Fruit fly (Drosophila melanogaster) whole organism, embryonic: ENCODE data around the gene CG43273.
A peak's percentile ranks its signal among the peaks of the same experiment; 100 is the strongest.

Experiments used
- Atf3 ChIP-seq: fragments of 200-800 bp; sonication (Bioruptor generic); optimal IDR thresholded peaks from 3 replicates; lab custom pipeline; 2016; ENCODE audit warnings: missing biosample characterization, missing genetic modification characterization
- CG1024 ChIP-seq: fragments of 200-800 bp; sonication (Bioruptor generic); IDR thresholded peaks from 2 replicates; pipeline ENCODE4 v1.3.6; 2022; ENCODE audit warnings: missing biosample characterization, missing genetic modification characterization
- CG11398 ChIP-seq: fragments of 200-800 bp; sonication (Bioruptor generic); optimal IDR thresholded peaks from 2 replicates; lab custom pipeline; 2016; ENCODE audit warnings: missing biosample characterization, missing genetic modification characterization
- CG13775 ChIP-seq: fragments of 200-800 bp; sonication (Bioruptor generic); optimal IDR thresholded peaks from 3 replicates; lab custom pipeline; 2017; ENCODE audit warnings: missing biosample characterization, mild to moderate bottlenecking, missing genetic modification characterization
- CG15011 ChIP-seq: fragments of 200-800 bp; sonication (Bioruptor generic); optimal IDR thresholded peaks from 3 replicates; lab custom pipeline; 2018; ENCODE audit warnings: missing biosample characterization, mild to moderate bottlenecking, missing genetic modification characterization
- CG16813 ChIP-seq: fragments of 200-800 bp; sonication (Bioruptor generic); IDR thresholded peaks from 3 replicates; pipeline ENCODE4 v1.3.6; 2022; ENCODE audit warnings: missing biosample characterization, missing genetic modification characterization; ENCODE audit not compliant: partially characterized antibody
- CG17361 ChIP-seq: fragments of 200-800 bp; sonication (Bioruptor generic); IDR thresholded peaks from 3 replicates; pipeline ENCODE4 v1.3.6; 2022; ENCODE audit warnings: missing biosample characterization, missing genetic modification characterization
- CG17912 ChIP-seq: fragments of 200-800 bp; sonication (Bioruptor generic); optimal IDR thresholded peaks from 2 replicates; lab custom pipeline; 2018; ENCODE audit warnings: missing biosample characterization, mild to moderate bottlenecking, missing genetic modification characterization
- CG1792 ChIP-seq: fragments of 200-800 bp; sonication (Bioruptor generic); optimal IDR thresholded peaks from 2 replicates; lab custom pipeline; 2016; ENCODE audit warnings: missing biosample characterization, missing genetic modification characterization
- CG18599 ChIP-seq: fragments of 200-800 bp; sonication (Bioruptor generic); optimal IDR thresholded peaks from 3 replicates; lab custom pipeline; 2017; ENCODE audit warnings: missing biosample characterization, missing genetic modification characterization, mild to moderate bottlenecking, moderate library complexity, missing genetic modification reagents
- CG2120 ChIP-seq: fragments of 200-800 bp; sonication (Bioruptor generic); optimal IDR thresholded peaks from 3 replicates; lab custom pipeline; 2016; ENCODE audit warnings: missing biosample characterization, missing genetic modification characterization
- CG30403 ChIP-seq: fragments of 200-800 bp; sonication (Bioruptor generic); optimal IDR thresholded peaks from 3 replicates; lab custom pipeline; 2016; ENCODE audit warnings: missing biosample characterization, missing genetic modification characterization
- CG32767 ChIP-seq: fragments of 200-800 bp; sonication (Bioruptor generic); IDR thresholded peaks from 2 replicates; pipeline ENCODE4 v1.3.6; 2022; ENCODE audit warnings: missing biosample characterization, missing genetic modification characterization
- CG34224 ChIP-seq: fragments of 200-800 bp; sonication (Bioruptor generic); IDR thresholded peaks from 3 replicates; pipeline ENCODE4 v1.3.6; 2022; ENCODE audit warnings: missing biosample characterization, missing genetic modification characterization; ENCODE audit not compliant: partially characterized antibody
- CG4707 ChIP-seq: fragments of 200-800 bp; sonication (Bioruptor generic); optimal IDR thresholded peaks from 2 replicates; lab custom pipeline; 2018; ENCODE audit warnings: missing biosample characterization, mild to moderate bottlenecking, missing genetic modification characterization, moderate library complexity
- CG5180 ChIP-seq: fragments of 200-800 bp; sonication (Bioruptor generic); optimal IDR thresholded peaks from 3 replicates; lab custom pipeline; 2017; ENCODE audit warnings: missing biosample characterization, missing genetic modification characterization, mild to moderate bottlenecking, moderate library complexity, missing genetic modification reagents
- CG6854 ChIP-seq: fragments of 200-800 bp; sonication (Bioruptor generic); optimal IDR thresholded peaks from 3 replicates; lab custom pipeline; 2017; ENCODE audit warnings: missing biosample characterization, mild to moderate bottlenecking, missing genetic modification characterization
- CG8388 ChIP-seq: fragments of 200-800 bp; sonication (Bioruptor generic); optimal IDR thresholded peaks from 2 replicates; lab custom pipeline; 2019; ENCODE audit warnings: missing biosample characterization, mild to moderate bottlenecking, missing genetic modification characterization, moderate library complexity
- CG9727 ChIP-seq: fragments of 200-800 bp; sonication (Bioruptor generic); optimal IDR thresholded peaks from 3 replicates; lab custom pipeline; 2017; ENCODE audit warnings: missing biosample characterization, mild to moderate bottlenecking, missing genetic modification characterization
- D19B ChIP-seq: fragments of 200-800 bp; sonication (Bioruptor generic); optimal IDR thresholded peaks from 2 replicates; lab custom pipeline; 2017; ENCODE audit warnings: missing biosample characterization, mild to moderate bottlenecking, missing genetic modification characterization
- Dek ChIP-seq: fragments of 200-800 bp; sonication (Bioruptor generic); optimal IDR thresholded peaks from 3 replicates; lab custom pipeline; 2019; ENCODE audit warnings: missing biosample characterization, mild to moderate bottlenecking, missing genetic modification characterization, moderate library complexity
- Dfd ChIP-seq, 2 experiments: fragments of >200 bp; optimal IDR thresholded peaks; 2 replicates each; lab custom pipeline; 2017; ENCODE audit warnings: missing biosample characterization in 2 of 2, missing genetic modification characterization in 2 of 2
- Doc2 ChIP-seq: fragments of 200-800 bp; sonication (Bioruptor generic); IDR thresholded peaks from 2 replicates; pipeline ENCODE4 v1.3.6; 2022; ENCODE audit warnings: missing biosample characterization, missing genetic modification characterization
- Dp ChIP-seq: fragments of 200-800 bp; sonication (Bioruptor generic); optimal IDR thresholded peaks from 2 replicates; lab custom pipeline; 2018; ENCODE audit warnings: missing biosample characterization, mild to moderate bottlenecking, missing genetic modification characterization, moderate library complexity
- HLH54F ChIP-seq: fragments of 200-800 bp; sonication (Bioruptor generic); optimal IDR thresholded peaks from 3 replicates; lab custom pipeline; 2016; ENCODE audit warnings: missing biosample characterization, missing genetic modification characterization
- Lim3 ChIP-seq: fragments of 200-800 bp; sonication (Bioruptor generic); IDR thresholded peaks from 2 replicates; pipeline ENCODE4 v1.3.6; 2022; ENCODE audit warnings: missing biosample characterization, missing genetic modification characterization
- Max ChIP-seq: fragments of 200-800 bp; sonication (Bioruptor generic); optimal IDR thresholded peaks from 2 replicates; lab custom pipeline; 2016; ENCODE audit warnings: missing biosample characterization, mild to moderate bottlenecking, missing genetic modification characterization
- Side ChIP-seq: fragments of 200-800 bp; sonication (Bioruptor generic); optimal IDR thresholded peaks from 2 replicates; lab custom pipeline; 2016; ENCODE audit warnings: missing biosample characterization, missing genetic modification characterization
- Sin3A ChIP-seq: fragments of >200 bp; optimal IDR thresholded peaks from 2 replicates; lab custom pipeline; 2018
- ac ChIP-seq: fragments of 200-800 bp; sonication (Bioruptor generic); optimal IDR thresholded peaks from 3 replicates; lab custom pipeline; 2017; ENCODE audit warnings: missing biosample characterization, mild to moderate bottlenecking, missing genetic modification characterization
- amos ChIP-seq: fragments of 200-800 bp; sonication (Bioruptor generic); IDR thresholded peaks from 2 replicates; pipeline ENCODE4 v1.3.6; 2022; ENCODE audit warnings: missing biosample characterization, missing genetic modification characterization; ENCODE audit not compliant: partially characterized antibody
- ash1 ChIP-seq: fragments of 200-800 bp; sonication (Bioruptor generic); optimal IDR thresholded peaks from 2 replicates; lab custom pipeline; 2018; ENCODE audit warnings: missing biosample characterization, mild to moderate bottlenecking, missing genetic modification characterization
- bcd ChIP-seq: fragments of 200-800 bp; sonication (Bioruptor generic); optimal IDR thresholded peaks from 2 replicates; lab custom pipeline; 2017; ENCODE audit warnings: missing biosample characterization, mild to moderate bottlenecking, missing genetic modification characterization
- cad ChIP-seq: fragments of >200 bp; optimal IDR thresholded peaks from 2 replicates; lab custom pipeline; 2017; ENCODE audit warnings: missing biosample characterization, missing genetic modification characterization
- caup ChIP-seq: fragments of 200-800 bp; sonication (Bioruptor generic); optimal IDR thresholded peaks from 3 replicates; lab custom pipeline; 2017; ENCODE audit warnings: missing biosample characterization, mild to moderate bottlenecking, missing genetic modification characterization, moderate library complexity; ENCODE audit not compliant: severe bottlenecking
- da ChIP-seq: fragments of 200-800 bp; sonication (Bioruptor generic); optimal IDR thresholded peaks from 2 replicates; lab custom pipeline; 2016; ENCODE audit warnings: missing biosample characterization, missing genetic modification characterization
- dan ChIP-seq: fragments of 200-800 bp; sonication (Bioruptor generic); IDR thresholded peaks from 2 replicates; pipeline ENCODE4 v1.3.6; 2022; ENCODE audit warnings: missing biosample characterization, missing genetic modification characterization
- dm ChIP-seq: fragments of 200-800 bp; sonication (Bioruptor generic); optimal IDR thresholded peaks from 3 replicates; lab custom pipeline; 2016; ENCODE audit warnings: missing biosample characterization, missing genetic modification characterization
- grn ChIP-seq: fragments of 200-800 bp; sonication (Bioruptor generic); optimal IDR thresholded peaks from 3 replicates; lab custom pipeline; 2017; ENCODE audit warnings: missing biosample characterization, missing genetic modification characterization
- hbn ChIP-seq: fragments of 200-800 bp; sonication (Bioruptor generic); IDR thresholded peaks from 2 replicates; pipeline ENCODE4 v1.3.6; 2022; ENCODE audit warnings: missing biosample characterization, missing genetic modification characterization; ENCODE audit not compliant: partially characterized antibody
- kay ChIP-seq: fragments of 200-800 bp; sonication (Bioruptor generic); optimal IDR thresholded peaks from 2 replicates; lab custom pipeline; 2016; ENCODE audit warnings: missing biosample characterization, missing genetic modification characterization
- mam ChIP-seq: fragments of 200-800 bp; sonication (Bioruptor generic); optimal IDR thresholded peaks from 3 replicates; lab custom pipeline; 2016; ENCODE audit warnings: missing biosample characterization, missing genetic modification characterization
- nerfin-1 ChIP-seq: fragments of 200-800 bp; sonication (Bioruptor generic); optimal IDR thresholded peaks from 3 replicates; lab custom pipeline; 2019; ENCODE audit warnings: missing biosample characterization, mild to moderate bottlenecking, missing genetic modification characterization, moderate library complexity
- p53 ChIP-seq: fragments of 200-800 bp; sonication (Bioruptor generic); optimal IDR thresholded peaks from 2 replicates; lab custom pipeline; 2016; ENCODE audit warnings: missing biosample characterization, missing genetic modification characterization
- pho ChIP-seq: fragments of 200-800 bp; sonication (Bioruptor generic); optimal IDR thresholded peaks from 2 replicates; lab custom pipeline; 2016; ENCODE audit warnings: missing biosample characterization, missing genetic modification characterization
- psq ChIP-seq: fragments of 200-800 bp; sonication (Bioruptor generic); optimal IDR thresholded peaks from 2 replicates; lab custom pipeline; 2017; ENCODE audit warnings: missing biosample characterization, missing genetic modification characterization
- repo ChIP-seq: fragments of 200-800 bp; sonication (Bioruptor generic); optimal IDR thresholded peaks from 2 replicates; lab custom pipeline; 2016; ENCODE audit warnings: missing biosample characterization, missing genetic modification characterization
- sens ChIP-seq: fragments of 200-800 bp; sonication (Bioruptor generic); peaks from one replicate; lab custom pipeline; 2016; ENCODE audit warnings: missing biosample characterization, missing genetic modification characterization
- shn ChIP-seq: fragments of 200-800 bp; sonication (Bioruptor generic); optimal IDR thresholded peaks from 3 replicates; lab custom pipeline; 2016; ENCODE audit warnings: missing biosample characterization, missing genetic modification characterization
- sna ChIP-seq: fragments of 200-800 bp; sonication (Bioruptor generic); IDR thresholded peaks from 2 replicates; pipeline ENCODE4 v1.3.6; 2022; ENCODE audit warnings: missing biosample characterization, missing genetic modification characterization; ENCODE audit not compliant: partially characterized antibody
- wor ChIP-seq: fragments of 200-800 bp; sonication (Bioruptor generic); IDR thresholded peaks from 2 replicates; pipeline ENCODE4 v1.3.6; 2022; ENCODE audit warnings: missing biosample characterization, missing genetic modification characterization

CG43273 gene

DNA sequence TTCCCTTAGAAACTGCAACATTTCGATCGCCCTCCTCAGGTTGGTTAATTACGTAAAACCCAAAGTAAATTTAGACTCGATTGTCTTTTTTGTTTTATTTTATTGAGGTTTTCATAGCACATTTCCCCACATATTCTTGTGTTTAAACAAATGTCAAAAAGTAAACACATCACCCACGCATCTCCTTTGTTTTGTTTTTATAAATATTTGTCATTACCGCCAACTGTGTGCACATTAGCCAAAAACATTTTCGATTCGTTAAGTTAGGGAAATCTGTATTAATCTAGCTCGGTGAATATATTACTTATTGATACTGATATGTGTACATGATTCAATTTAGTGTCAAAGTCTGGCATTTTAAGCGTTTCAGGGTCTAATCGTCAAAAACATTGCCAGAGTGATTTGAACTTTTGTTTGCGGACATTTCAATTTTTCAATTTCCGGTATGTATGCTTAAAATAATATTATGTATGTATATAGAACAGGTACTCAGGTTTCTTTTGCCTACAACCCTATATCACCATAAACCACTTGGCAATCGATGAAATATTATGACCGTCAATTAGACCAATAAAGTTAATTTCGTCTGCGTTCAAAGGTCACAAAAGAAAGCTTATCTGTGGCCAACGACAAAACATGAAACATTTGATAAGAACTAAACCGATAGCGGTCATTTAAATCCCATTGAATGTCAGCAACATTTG, 20.4 kb upstream of the CG43273 start (continued):
- TF ChIP-seq Dp (no peak), repo (no peak), bcd (GFP tag; lab: Kevin White, UChicago) (no peak), psq (GFP tag; lab: Kevin White, UChicago) (no peak), Doc2 (GFP tag; lab: Robert Waterston, UW) (no peak), hbn (no peak), amos (GFP tag; lab: Robert Waterston, UW) (no peak), CG18599 (GFP tag; lab: Kevin White, UChicago) (no peak), Dek (tag; lab: Kevin White, UChicago) (peak; percentile 16), CG30403 (GFP tag; lab: Kevin White, UChicago) (no peak), CG4707 (GFP tag; lab: Kevin White, UChicago) (peak; percentile 54), HLH54F (no peak), CG6854 (GFP tag; lab: Kevin White, UChicago) (peak; percentile 48), Max (no peak), Lim3 (GFP tag; lab: Robert Waterston, UW) (no peak), CG34224 (no peak), CG1792 (no peak), p53 (GFP tag; lab: Kevin White, UChicago) (no peak), D19B (no peak), Atf3 (no peak), mam (GFP tag; lab: Kevin White, UChicago) (no peak), CG16813 (no peak), Dfd (GFP tag; optimal IDR thresholded peaks at IDR 0.05; lab: Kevin White, UChicago) (no peak), CG15011 (GFP tag; lab: Kevin White, UChicago) (peak; percentile 59), shn (GFP tag; lab: Kevin White, UChicago) (no peak), sna (GFP tag; lab: Robert Waterston, UW) (no peak), dan (no peak), CG17912 (no peak), wor (GFP tag; lab: Robert Waterston, UW) (no peak), pho (GFP tag; lab: Kevin White, UChicago) (no peak), Side (GFP tag; lab: Kevin White, UChicago) (no peak), da (no peak), kay (no peak), CG8388 (GFP tag; lab: Kevin White, UChicago) (peak; percentile 40), sens (GFP tag; lab: Kevin White, UChicago) (peak; percentile 94), grn (no peak), caup (GFP tag; lab: Kevin White, UChicago) (peak; percentile 68), CG5180 (GFP tag; lab: Kevin White, UChicago) (no peak), Sin3A (lab: Kevin White, UChicago) (no peak), ac (no peak), CG17361 (GFP tag; lab: Robert Waterston, UW) (no peak), ash1 (no peak), CG9727 (GFP tag; lab: Kevin White, UChicago) (peak; percentile 47), cad (GFP tag; lab: Kevin White, UChicago) (no peak), CG32767 (no peak), CG2120 (GFP tag; lab: Kevin White, UChicago) (no peak), dm (GFP tag; lab: Kevin White, UChicago) (no peak), nerfin-1 (tag; lab: Kevin White, UChicago) (peak; percentile 52), CG13775 (GFP tag; lab: Kevin White, UChicago) (no peak), CG11398 (GFP tag; lab: Kevin White, UChicago) (no peak), CG1024 (no peak)
